Fruit fly (Drosophila melanogaster): ENCODE measurements around the gene CG43049.
A peak's percentile ranks its signal among the peaks of the same experiment; 100 is the strongest.

Gene CG43049

dm6 chr3L:18924790-18925189, at the start of gene CG43049:
Gene CG43049, plus strand, starts transcription at chr3L:18925090.
- no peak for TF ChIP-seq CG10348 (GFP tag; IDR thresholded peaks at IDR 0.05)
- no peak for TF ChIP-seq CG14655 (GFP tag; optimal IDR thresholded peaks at IDR 0.05)
- TF ChIP-seq CG12605 (GFP tag; IDR thresholded peaks at IDR 0.05), result no peak
- TF ChIP-seq fd96Ca (GFP tag; IDR thresholded peaks at IDR 0.05), result no peak
- no peak for TF ChIP-seq D1 (tag; optimal IDR thresholded peaks at IDR 0.05)
- TF ChIP-seq rn (GFP tag; IDR thresholded peaks at IDR 0.05), result no peak
- no peak for TF ChIP-seq Ets98B (GFP tag; IDR thresholded peaks at IDR 0.05)
- no peak for TF ChIP-seq CG17806 (tag; optimal IDR thresholded peaks at IDR 0.05)
- TF ChIP-seq CG8159 (tag; optimal IDR thresholded peaks at IDR 0.05), result no peak
- no peak for TF ChIP-seq CG13204 (GFP tag; optimal IDR thresholded peaks at IDR 0.05)
- TF ChIP-seq CG34367 (tag; optimal IDR thresholded peaks at IDR 0.05), result no peak
- no peak for TF ChIP-seq CG32121 (GFP tag; IDR thresholded peaks at IDR 0.05)
- TF ChIP-seq CG8301 (tag; optimal IDR thresholded peaks at IDR 0.05), result no peak
- TF ChIP-seq EcR (GFP tag; optimal IDR thresholded peaks at IDR 0.05), result no peak
- no peak for TF ChIP-seq CG9948 (tag; optimal IDR thresholded peaks at IDR 0.05)
- no peak for TF ChIP-seq CG15710 (tag; optimal IDR thresholded peaks at IDR 0.05)
- TF ChIP-seq Pif1A (GFP tag; optimal IDR thresholded peaks at IDR 0.05), result no peak
- TF ChIP-seq gl (tag; optimal IDR thresholded peaks at IDR 0.05), result no peak
- TF ChIP-seq Pif1B (GFP tag; optimal IDR thresholded peaks at IDR 0.05), result no peak

dm6 chr3L:18881613-18882012, 43.3 kb upstream of the CG43049 start:
- TF ChIP-seq CG10348 (GFP tag; IDR thresholded peaks at IDR 0.05) (no peak), Pif1A (GFP tag; optimal IDR thresholded peaks at IDR 0.05) (no peak), CG32121 (GFP tag; IDR thresholded peaks at IDR 0.05) (no peak), Pif1B (GFP tag; optimal IDR thresholded peaks at IDR 0.05) (no peak), CG4496 (GFP tag; IDR thresholded peaks at IDR 0.05) (no peak), EcR (GFP tag; optimal IDR thresholded peaks at IDR 0.05) (no peak), CG13204 (GFP tag; optimal IDR thresholded peaks at IDR 0.05) (no peak), CG8301 (tag; optimal IDR thresholded peaks at IDR 0.05) (no peak), CG17806 (tag; optimal IDR thresholded peaks at IDR 0.05) (no peak), Ets98B (GFP tag; IDR thresholded peaks at IDR 0.05) (no peak), CG15710 (tag; optimal IDR thresholded peaks at IDR 0.05) (no peak), Snoo (tag; optimal IDR thresholded peaks at IDR 0.05) (no peak)

- TF ChIP-seq CG8301 (tag; optimal IDR thresholded peaks at IDR 0.05) (peak; percentile 26), CG13204 (GFP tag; optimal IDR thresholded peaks at IDR 0.05) (no peak), CG8159 (tag; optimal IDR thresholded peaks at IDR 0.05) (peak; percentile 47), Pif1A (GFP tag; optimal IDR thresholded peaks at IDR 0.05) (peak; percentile 19), fd96Ca (GFP tag; IDR thresholded peaks at IDR 0.05) (no peak), CG17806 (tag; optimal IDR thresholded peaks at IDR 0.05) (peak; percentile 4), CG14655 (GFP tag; optimal IDR thresholded peaks at IDR 0.05) (peak; percentile 36), gl (tag; optimal IDR thresholded peaks at IDR 0.05) (peak; percentile 62), CG32121 (GFP tag; IDR thresholded peaks at IDR 0.05) (0 out of 2 replicates have a peak, but pooled peaks have one; percentile 14), Ets98B (GFP tag; IDR thresholded peaks at IDR 0.05) (peak; percentile 72), CG9948 (tag; optimal IDR thresholded peaks at IDR 0.05) (no peak), CG4496 (GFP tag; IDR thresholded peaks at IDR 0.05) (peak; percentile 75; the same call in 2 of the 3 replicates), EcR (GFP tag; optimal IDR thresholded peaks at IDR 0.05) (peak; percentile 71), Snoo (tag; optimal IDR thresholded peaks at IDR 0.05) (peak; percentile 16), D1 (tag; optimal IDR thresholded peaks at IDR 0.05) (no peak), CG34367 (tag; optimal IDR thresholded peaks at IDR 0.05) (no peak), CG10348 (GFP tag; IDR thresholded peaks at IDR 0.05) (no peak), CG12605 (GFP tag; IDR thresholded peaks at IDR 0.05) (peak; percentile 56), CG15710 (tag; optimal IDR thresholded peaks at IDR 0.05) (no peak)
Observed at dm6 chr3L:18889222-18889866, 35.5 kb upstream of the CG43049 start.

- peak; percentile 96 for TF ChIP-seq Pif1B (GFP tag; optimal IDR thresholded peaks at IDR 0.05)
- peak; percentile 88 for TF ChIP-seq CG4496 (GFP tag; IDR thresholded peaks at IDR 0.05)
- TF ChIP-seq gl (tag; optimal IDR thresholded peaks at IDR 0.05), result peak; percentile 90
- peak; percentile 99 for TF ChIP-seq CG8301 (tag; optimal IDR thresholded peaks at IDR 0.05)
- TF ChIP-seq CG34367 (tag; optimal IDR thresholded peaks at IDR 0.05), result peak; percentile 99
- peak; percentile 94 for TF ChIP-seq Pif1A (GFP tag; optimal IDR thresholded peaks at IDR 0.05)
- TF ChIP-seq CG17806 (tag; optimal IDR thresholded peaks at IDR 0.05), result peak; percentile 99
- TF ChIP-seq CG13204 (GFP tag; optimal IDR thresholded peaks at IDR 0.05), result peak; percentile 94
- peak; percentile 99 for TF ChIP-seq Snoo (tag; optimal IDR thresholded peaks at IDR 0.05)
- peak; percentile 99 for TF ChIP-seq CG15710 (tag; optimal IDR thresholded peaks at IDR 0.05)
- TF ChIP-seq EcR (GFP tag; optimal IDR thresholded peaks at IDR 0.05), result peak; percentile 70
- peak; percentile 100 for TF ChIP-seq CG14655 (GFP tag; optimal IDR thresholded peaks at IDR 0.05)
- TF ChIP-seq CG32121 (GFP tag; IDR thresholded peaks at IDR 0.05), result peak; percentile 95
- TF ChIP-seq CG10348 (GFP tag; IDR thresholded peaks at IDR 0.05), result peak; percentile 69; the same call in 1 of the 2 replicates
- peak; percentile 81 for TF ChIP-seq rn (GFP tag; IDR thresholded peaks at IDR 0.05)
- peak; percentile 81 for TF ChIP-seq CG12605 (GFP tag; IDR thresholded peaks at IDR 0.05)
- peak; percentile 65; the same call in 2 of the 3 replicates for TF ChIP-seq fd96Ca (GFP tag; IDR thresholded peaks at IDR 0.05)
- TF ChIP-seq CG8159 (tag; optimal IDR thresholded peaks at IDR 0.05), result peak; percentile 98
- TF ChIP-seq D1 (tag; optimal IDR thresholded peaks at IDR 0.05), result peak; percentile 98
- peak; percentile 80 for TF ChIP-seq Ets98B (GFP tag; IDR thresholded peaks at IDR 0.05)
- peak; percentile 99 for TF ChIP-seq CG9948 (tag; optimal IDR thresholded peaks at IDR 0.05)
Observed at dm6 chr3L:18890283-18891175, 34.4 kb upstream of the CG43049 start, which contains the start of gene CG3961. Gene CG3961, minus strand, starts transcription at chr3L:18890483.

All from whole organism, pupa.